Fruit fly (Drosophila melanogaster) whole organism, wandering third instar larva: ENCODE results near the gene CG14966.
A peak's percentile ranks its signal among the peaks of the same experiment; 100 is the strongest.

ENCODE experiments used
- Abd-B ChIP-seq: fragments of >200 bp; optimal IDR thresholded peaks from 2 replicates; lab custom pipeline; 2017; ENCODE audit warnings: missing biosample characterization, missing genetic modification characterization
- CG32264 ChIP-seq: fragments of 200-800 bp; sonication (Bioruptor generic); optimal IDR thresholded peaks from 2 replicates; lab custom pipeline; 2016; ENCODE audit warnings: missing biosample characterization, missing genetic modification characterization
- CG9705 ChIP-seq: fragments of 200-800 bp; sonication (Bioruptor generic); optimal IDR thresholded peaks from 2 replicates; lab custom pipeline; 2018; ENCODE audit warnings: missing biosample characterization, mild to moderate bottlenecking, missing genetic modification characterization
- CrebA ChIP-seq: fragments of 200-800 bp; sonication (Bioruptor generic); optimal IDR thresholded peaks from 2 replicates; lab custom pipeline; 2016; ENCODE audit warnings: missing biosample characterization, mild to moderate bottlenecking, missing genetic modification characterization, borderline replicate concordance
- Dfd ChIP-seq: fragments of >200 bp; optimal IDR thresholded peaks from 2 replicates; lab custom pipeline; 2017; ENCODE audit warnings: missing biosample characterization, missing genetic modification characterization
- Dif ChIP-seq: fragments of 200-275, 200-300 bp; sonication (Bioruptor generic); optimal IDR thresholded peaks from 2 replicates; lab custom pipeline; 2018; ENCODE audit warnings: missing biosample characterization, missing genetic modification characterization; ENCODE audit not compliant: partially characterized antibody
- GATAd ChIP-seq: sonication (Bioruptor generic); optimal IDR thresholded peaks from 2 replicates; lab custom pipeline; 2016; ENCODE audit warnings: missing biosample characterization, missing genetic modification characterization
- HLH106 ChIP-seq: fragments of 200-800 bp; optimal IDR thresholded peaks from 3 replicates; lab custom pipeline; 2019; ENCODE audit warnings: missing biosample characterization, mild to moderate bottlenecking, missing genetic modification characterization, moderate library complexity
- Hnf4 ChIP-seq: fragments of 200-800 bp; sonication (Bioruptor generic); optimal IDR thresholded peaks from 2 replicates; lab custom pipeline; 2016; ENCODE audit warnings: missing biosample characterization, mild to moderate bottlenecking, missing genetic modification characterization
- Hr78 ChIP-seq: fragments of >200 bp; optimal IDR thresholded peaks from 2 replicates; lab custom pipeline; 2017; ENCODE audit warnings: missing biosample characterization, missing genetic modification characterization
- Hr83 ChIP-seq: fragments of 200-300 bp; sonication (Bioruptor generic); optimal IDR thresholded peaks from 2 replicates; lab custom pipeline; 2016; ENCODE audit warnings: missing biosample characterization, mild to moderate bottlenecking, missing genetic modification characterization, moderate library complexity; ENCODE audit not compliant: poor library complexity, severe bottlenecking
- Jra ChIP-seq: sonication (Bioruptor generic); optimal IDR thresholded peaks from 2 replicates; lab custom pipeline; 2016; ENCODE audit warnings: missing biosample characterization, missing genetic modification characterization
- Mio ChIP-seq: sonication (Bioruptor generic); optimal IDR thresholded peaks from 2 replicates; lab custom pipeline; 2016; ENCODE audit warnings: missing biosample characterization, missing genetic modification characterization
- Myc ChIP-seq: fragments of >200 bp; optimal IDR thresholded peaks from 2 replicates; lab custom pipeline; 2017
- N ChIP-seq: fragments of >200 bp; optimal IDR thresholded peaks from 2 replicates; lab custom pipeline; 2018; ENCODE audit warnings: missing biosample characterization, missing external identifiers, missing genetic modification characterization
- OdsH ChIP-seq: fragments of 200-800 bp; sonication (Bioruptor generic); optimal IDR thresholded peaks from 2 replicates; lab custom pipeline; 2016; ENCODE audit warnings: missing biosample characterization, mild to moderate bottlenecking, missing genetic modification characterization
- Rel ChIP-seq, 2 experiments: fragments of 200-800 bp; sonication (Bioruptor generic) in 1 of 2; optimal IDR thresholded peaks; 2 replicates in 1 of 2; 3 replicates in 1 of 2; lab custom pipeline; 2016 to 2019; ENCODE audit warnings: mild to moderate bottlenecking in 2 of 2, missing biosample characterization in 2 of 2, missing genetic modification characterization in 2 of 2, moderate library complexity in 1 of 2
- Sp1 ChIP-seq: fragments of 200-800 bp; sonication (Bioruptor generic); optimal IDR thresholded peaks from 3 replicates; lab custom pipeline; 2019; ENCODE audit warnings: missing biosample characterization, mild to moderate bottlenecking, missing genetic modification characterization, moderate library complexity
- Vsx2 ChIP-seq: fragments of 200-300, 225-300 bp; sonication (Bioruptor generic); optimal IDR thresholded peaks from 2 replicates; lab custom pipeline; 2018; ENCODE audit warnings: missing biosample characterization, missing genetic modification characterization; ENCODE audit not compliant: partially characterized antibody
- br ChIP-seq: fragments of 200-800 bp; sonication (Bioruptor generic); optimal IDR thresholded peaks from 2 replicates; lab custom pipeline; 2016; ENCODE audit warnings: missing biosample characterization, missing genetic modification characterization
- brk ChIP-seq: fragments of 200-800 bp; sonication (Bioruptor generic); optimal IDR thresholded peaks from 2 replicates; lab custom pipeline; 2016; ENCODE audit warnings: missing biosample characterization, mild to moderate bottlenecking, missing genetic modification characterization
- dl ChIP-seq, 2 experiments: fragments of 175-275, 200-275 bp in 1 of 2; fragments of 200-275 bp in 1 of 2; sonication (Bioruptor generic); optimal IDR thresholded peaks; lab custom pipeline; 2018; ENCODE audit warnings: mild to moderate bottlenecking in 2 of 2, missing biosample characterization in 2 of 2, missing genetic modification characterization in 2 of 2, moderate library complexity in 2 of 2; ENCODE audit not compliant: partially characterized antibody in 2 of 2, insufficient read depth in 1 of 2
- dmrt93B ChIP-seq: fragments of 200-800 bp; sonication (Bioruptor generic); optimal IDR thresholded peaks from 2 replicates; lab custom pipeline; 2018; ENCODE audit warnings: missing biosample characterization, mild to moderate bottlenecking, missing genetic modification characterization
- dsf ChIP-seq: sonication (Bioruptor generic); optimal IDR thresholded peaks from 2 replicates; lab custom pipeline; 2016; ENCODE audit warnings: missing biosample characterization, missing genetic modification characterization, borderline replicate concordance
- ey ChIP-seq: fragments of 200-800 bp; sonication (Bioruptor generic); optimal IDR thresholded peaks from 2 replicates; lab custom pipeline; 2016; ENCODE audit warnings: missing biosample characterization, missing genetic modification characterization
- foxo ChIP-seq, 2 experiments: fragments of 200-800 bp; sonication (Bioruptor generic); optimal IDR thresholded peaks; 2 replicates in 1 of 2; 3 replicates in 1 of 2; lab custom pipeline; 2016 to 2017; ENCODE audit warnings: missing biosample characterization in 2 of 2, missing genetic modification characterization in 2 of 2
- fru ChIP-seq: fragments of 200-800 bp; sonication (Bioruptor generic); optimal IDR thresholded peaks from 3 replicates; lab custom pipeline; 2016; ENCODE audit warnings: missing biosample characterization, mild to moderate bottlenecking, missing genetic modification characterization
- h ChIP-seq: fragments of 200-800 bp; sonication (Bioruptor generic); optimal IDR thresholded peaks from 3 replicates; lab custom pipeline; 2016; ENCODE audit warnings: missing biosample characterization, mild to moderate bottlenecking, missing genetic modification characterization
- jim ChIP-seq: fragments of 175-275, 200-325 bp; sonication (Bioruptor generic); optimal IDR thresholded peaks from 2 replicates; lab custom pipeline; 2016; ENCODE audit warnings: missing biosample characterization, mild to moderate bottlenecking, missing genetic modification characterization
- lola ChIP-seq: fragments of >200 bp; optimal IDR thresholded peaks from 2 replicates; lab custom pipeline; 2017; ENCODE audit warnings: missing biosample characterization, missing genetic modification characterization
- pan ChIP-seq: fragments of >200 bp; optimal IDR thresholded peaks from 2 replicates; lab custom pipeline; 2017
- psq ChIP-seq: fragments of 200-800 bp; sonication (Bioruptor generic); optimal IDR thresholded peaks from 3 replicates; lab custom pipeline; 2017; ENCODE audit warnings: missing biosample characterization, mild to moderate bottlenecking, missing genetic modification characterization, moderate library complexity
- rgr ChIP-seq: fragments of 200-800 bp; sonication (Bioruptor generic); optimal IDR thresholded peaks from 3 replicates; lab custom pipeline; 2016; ENCODE audit warnings: missing biosample characterization, mild to moderate bottlenecking, missing genetic modification characterization
- sage ChIP-seq: fragments of 200-800 bp; sonication (Bioruptor generic); optimal IDR thresholded peaks from 2 replicates; lab custom pipeline; 2016; ENCODE audit warnings: missing biosample characterization, mild to moderate bottlenecking, missing genetic modification characterization
- sv ChIP-seq: fragments of 200-800 bp; sonication (Bioruptor generic); optimal IDR thresholded peaks from 3 replicates; lab custom pipeline; 2016; ENCODE audit warnings: missing biosample characterization, missing genetic modification characterization
- tai ChIP-seq: sonication (Bioruptor generic); optimal IDR thresholded peaks from 2 replicates; lab custom pipeline; 2016; ENCODE audit warnings: missing biosample characterization, missing genetic modification characterization
- usp ChIP-seq: fragments of >200 bp; optimal IDR thresholded peaks from 2 replicates; lab custom pipeline; 2017; ENCODE audit warnings: missing biosample characterization, missing genetic modification characterization
- woc ChIP-seq: sonication (Bioruptor generic); optimal IDR thresholded peaks from 2 replicates; lab custom pipeline; 2016; ENCODE audit warnings: missing biosample characterization, mild to moderate bottlenecking, missing genetic modification characterization

CG14966 gene

DNA sequence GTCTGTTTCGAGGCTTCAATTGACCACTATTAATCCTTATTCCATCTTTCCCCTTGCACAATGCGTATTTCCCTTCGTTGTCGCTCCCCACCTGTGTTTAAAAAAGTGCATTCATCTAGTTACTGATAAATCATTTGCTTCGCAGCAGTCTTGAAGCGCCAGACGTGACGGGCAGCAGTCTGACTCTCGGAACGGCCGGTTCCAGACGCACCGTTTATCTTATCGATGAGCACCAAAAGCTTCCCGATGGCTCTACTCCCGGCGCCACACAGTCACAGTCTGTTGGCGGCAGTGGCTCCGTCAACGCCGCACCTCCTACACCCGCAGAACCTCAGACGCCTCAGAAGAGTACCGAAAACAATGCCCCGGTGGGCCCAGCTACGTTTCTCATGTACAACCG, 13.3 kb downstream of the CG14966 start, which contains the start of gene CG42494:
TSS of gene CG42494 (plus strand) at position 301 of the 400 bp plus-strand sequence.
- TF ChIP-seq OdsH (GFP tag; lab: Kevin White, UChicago), result no peak
- TF ChIP-seq Jra (GFP tag; lab: Kevin White, UChicago), result no peak
- TF ChIP-seq psq, result no peak
- TF ChIP-seq usp, result no peak
- no peak for TF ChIP-seq N
- no peak for TF ChIP-seq Dif (GFP tag; lab: Kevin White, UChicago)
- no peak for TF ChIP-seq Hr83 (GFP tag; lab: Kevin White, UChicago)
- no peak for TF ChIP-seq ey

DNA sequence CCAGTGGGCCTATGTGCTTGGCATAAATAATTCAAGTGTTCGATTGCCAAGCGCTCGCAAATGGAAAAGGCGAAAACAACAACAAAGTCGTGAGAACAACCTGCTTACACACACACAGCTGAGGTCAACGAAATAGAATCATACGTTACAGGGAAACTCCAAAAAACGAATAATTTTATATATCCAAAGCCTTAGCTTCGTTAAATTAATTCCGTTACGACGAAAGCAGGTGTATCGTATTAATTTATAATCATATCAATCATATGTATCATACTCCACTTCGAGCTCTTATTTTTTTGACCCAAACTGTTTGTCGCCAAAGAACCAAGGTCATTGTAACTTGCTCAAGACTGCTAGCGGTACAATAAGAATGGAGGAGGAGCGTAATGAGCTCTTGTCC, 18.0 kb downstream of the CG14966 start:
- TF ChIP-seq psq, result peak; percentile 75
- peak; percentile 84 for TF ChIP-seq ey
- no peak for TF ChIP-seq dsf (GFP tag; lab: Kevin White, UChicago)
- TF ChIP-seq Abd-B, result no peak
- TF ChIP-seq CG9705 (GFP tag; lab: Kevin White, UChicago), result peak; percentile 48
- peak; percentile 64 for TF ChIP-seq Rel (GFP tag; optimal IDR thresholded peaks at IDR 0.05; lab: Kevin White, UChicago)
- no peak for TF ChIP-seq Rel (tag; optimal IDR thresholded peaks at IDR 0.05; lab: Kevin White, UChicago)
- peak; percentile 10 for TF ChIP-seq Hr83 (GFP tag; lab: Kevin White, UChicago)
- TF ChIP-seq rgr (GFP tag; lab: Kevin White, UChicago), result peak; percentile 89
- TF ChIP-seq tai (GFP tag; lab: Kevin White, UChicago), result no peak
- TF ChIP-seq h (GFP tag; lab: Kevin White, UChicago), result peak; percentile 94
- no peak for TF ChIP-seq brk (GFP tag; lab: Kevin White, UChicago)
- TF ChIP-seq sv (GFP tag; lab: Kevin White, UChicago), result peak; percentile 83
- TF ChIP-seq woc (GFP tag; lab: Kevin White, UChicago), result peak; percentile 83
- no peak for TF ChIP-seq dl (GFP tag; optimal IDR thresholded peaks at IDR 0.05; lab: Kevin White, UChicago; ENCODE audit: insufficient read depth in 1 of 2, partially characterized antibody in 2 of 2)
- peak; percentile 85 for TF ChIP-seq HLH106
- peak; percentile 73 to 91 for TF ChIP-seq foxo (GFP tag; optimal IDR thresholded peaks at IDR 0.05; lab: Kevin White, UChicago)
- TF ChIP-seq CG32264 (GFP tag; lab: Kevin White, UChicago), result peak; percentile 89
- peak; percentile 83 for TF ChIP-seq Sp1 (GFP tag; lab: Kevin White, UChicago)
- peak; percentile 90 for TF ChIP-seq br
- TF ChIP-seq CrebA (GFP tag; lab: Kevin White, UChicago), result no peak
- TF ChIP-seq Jra (GFP tag; lab: Kevin White, UChicago), result no peak
- TF ChIP-seq OdsH (GFP tag; lab: Kevin White, UChicago), result peak; percentile 87
- TF ChIP-seq fru (GFP tag; lab: Kevin White, UChicago), result peak; percentile 93
- no peak for TF ChIP-seq Hnf4 (GFP tag; lab: Kevin White, UChicago)
- peak; percentile 73 for TF ChIP-seq dmrt93B (GFP tag; lab: Kevin White, UChicago)

DNA sequence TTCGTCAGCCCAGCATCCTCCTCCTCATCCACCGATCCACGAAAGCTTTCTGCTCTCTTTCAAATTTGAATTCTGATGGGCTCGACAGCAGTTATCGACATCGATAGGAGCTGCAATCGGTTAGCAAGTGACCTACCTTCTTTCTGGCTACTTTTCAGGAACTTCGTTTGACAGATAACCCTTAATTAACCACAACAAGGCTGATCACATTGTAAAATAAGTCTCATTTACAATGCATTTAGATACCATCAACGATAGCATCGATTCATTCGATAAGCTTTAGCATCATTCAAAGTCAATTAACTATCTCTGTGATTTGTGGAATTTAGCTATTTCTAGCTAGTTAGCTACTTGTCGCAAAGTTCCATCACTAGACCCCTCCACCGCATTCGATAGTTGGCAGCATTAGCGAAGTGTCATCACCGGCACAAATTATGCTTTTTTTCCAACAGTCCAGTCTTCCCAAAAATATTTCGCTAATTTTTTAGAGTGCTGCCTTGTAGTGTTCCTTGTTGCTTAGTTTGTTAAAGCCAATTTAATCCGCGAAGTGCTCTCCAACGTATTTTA, 18.8 kb downstream of the CG14966 start, which contains the start of the genes MnM and Girdin:
TSS of gene MnM (minus strand) at position 51 of the 567 bp plus-strand sequence.
TSS of gene Girdin (plus strand) at position 401 of the 567 bp plus-strand sequence.
- peak in 1 of 2 experiments; percentile 82 for TF ChIP-seq foxo (GFP tag; optimal IDR thresholded peaks at IDR 0.05; lab: Kevin White, UChicago)
- TF ChIP-seq Dfd (GFP tag; lab: Kevin White, UChicago), result no peak
- no peak for TF ChIP-seq Hnf4 (GFP tag; lab: Kevin White, UChicago)
- TF ChIP-seq rgr (GFP tag; lab: Kevin White, UChicago), result no peak
- TF ChIP-seq Vsx2 (GFP tag; lab: Kevin White, UChicago), result no peak
- TF ChIP-seq CG32264 (GFP tag; lab: Kevin White, UChicago), result no peak
- TF ChIP-seq ey, result peak; percentile 69
- TF ChIP-seq CG9705 (GFP tag; lab: Kevin White, UChicago), result no peak
- no peak for TF ChIP-seq tai (GFP tag; lab: Kevin White, UChicago)
- no peak for TF ChIP-seq N
- TF ChIP-seq Rel (GFP tag; optimal IDR thresholded peaks at IDR 0.05; lab: Kevin White, UChicago), result no peak
- no peak for TF ChIP-seq Rel (tag; optimal IDR thresholded peaks at IDR 0.05; lab: Kevin White, UChicago)
- peak; percentile 94 for TF ChIP-seq Myc (lab: Kevin White, UChicago)
- peak; percentile 19 for TF ChIP-seq dmrt93B (GFP tag; lab: Kevin White, UChicago)
- TF ChIP-seq dsf (GFP tag; lab: Kevin White, UChicago), result no peak
- TF ChIP-seq psq, result no peak
- TF ChIP-seq sv (GFP tag; lab: Kevin White, UChicago), result peak; percentile 67
- TF ChIP-seq GATAd (GFP tag; lab: Kevin White, UChicago), result peak; percentile 12
- no peak for TF ChIP-seq brk (GFP tag; lab: Kevin White, UChicago)
- no peak for TF ChIP-seq sage (GFP tag; lab: Kevin White, UChicago)
- no peak for TF ChIP-seq Mio (GFP tag; lab: Kevin White, UChicago)
- no peak for TF ChIP-seq usp
- TF ChIP-seq CrebA (GFP tag; lab: Kevin White, UChicago), result no peak
- peak; percentile 89 for TF ChIP-seq woc (GFP tag; lab: Kevin White, UChicago)
- TF ChIP-seq dl (GFP tag; optimal IDR thresholded peaks at IDR 0.05; lab: Kevin White, UChicago; ENCODE audit: insufficient read depth in 1 of 2, partially characterized antibody in 2 of 2), result no peak
- TF ChIP-seq Jra (GFP tag; lab: Kevin White, UChicago), result no peak
- no peak for TF ChIP-seq Dif (GFP tag; lab: Kevin White, UChicago)
- TF ChIP-seq h (GFP tag; lab: Kevin White, UChicago), result no peak
- TF ChIP-seq Hr83 (GFP tag; lab: Kevin White, UChicago), result peak; percentile 57
- TF ChIP-seq Sp1 (GFP tag; lab: Kevin White, UChicago), result no peak
- no peak for TF ChIP-seq lola
- no peak for TF ChIP-seq Abd-B
- no peak for TF ChIP-seq pan
- TF ChIP-seq fru (GFP tag; lab: Kevin White, UChicago), result peak; percentile 70
- TF ChIP-seq Hr78 (GFP tag; lab: Kevin White, UChicago), result no peak
- no peak for TF ChIP-seq jim (GFP tag; lab: Kevin White, UChicago)
- peak; percentile 55 for TF ChIP-seq OdsH (GFP tag; lab: Kevin White, UChicago)
- peak; percentile 65 for TF ChIP-seq HLH106
- peak; percentile 73 for TF ChIP-seq br
